Worm (Caenorhabditis elegans) whole organism, late embryonic: ENCODE measurements around the gene cyp-29A4.

Experiments used
- dmd-4 ChIP-seq: sonication (generic microtip); optimal IDR thresholded peaks from 2 replicates; lab custom pipeline; 2016; ENCODE audit warnings: borderline replicate concordance, missing genetic modification characterization, missing compliant biosample characterization
- lin-11 ChIP-seq: fragments of 200-800 bp; sonication (Bioruptor generic); optimal IDR thresholded peaks from 2 replicates; lab custom pipeline; 2018; ENCODE audit warnings: mild to moderate bottlenecking, missing genetic modification characterization, missing compliant biosample characterization
- pag-3 ChIP-seq: sonication (generic microtip); optimal IDR thresholded peaks from 2 replicates; lab custom pipeline; 2016; ENCODE audit warnings: missing compliant biosample characterization, missing genetic modification characterization, borderline replicate concordance

DNA sequence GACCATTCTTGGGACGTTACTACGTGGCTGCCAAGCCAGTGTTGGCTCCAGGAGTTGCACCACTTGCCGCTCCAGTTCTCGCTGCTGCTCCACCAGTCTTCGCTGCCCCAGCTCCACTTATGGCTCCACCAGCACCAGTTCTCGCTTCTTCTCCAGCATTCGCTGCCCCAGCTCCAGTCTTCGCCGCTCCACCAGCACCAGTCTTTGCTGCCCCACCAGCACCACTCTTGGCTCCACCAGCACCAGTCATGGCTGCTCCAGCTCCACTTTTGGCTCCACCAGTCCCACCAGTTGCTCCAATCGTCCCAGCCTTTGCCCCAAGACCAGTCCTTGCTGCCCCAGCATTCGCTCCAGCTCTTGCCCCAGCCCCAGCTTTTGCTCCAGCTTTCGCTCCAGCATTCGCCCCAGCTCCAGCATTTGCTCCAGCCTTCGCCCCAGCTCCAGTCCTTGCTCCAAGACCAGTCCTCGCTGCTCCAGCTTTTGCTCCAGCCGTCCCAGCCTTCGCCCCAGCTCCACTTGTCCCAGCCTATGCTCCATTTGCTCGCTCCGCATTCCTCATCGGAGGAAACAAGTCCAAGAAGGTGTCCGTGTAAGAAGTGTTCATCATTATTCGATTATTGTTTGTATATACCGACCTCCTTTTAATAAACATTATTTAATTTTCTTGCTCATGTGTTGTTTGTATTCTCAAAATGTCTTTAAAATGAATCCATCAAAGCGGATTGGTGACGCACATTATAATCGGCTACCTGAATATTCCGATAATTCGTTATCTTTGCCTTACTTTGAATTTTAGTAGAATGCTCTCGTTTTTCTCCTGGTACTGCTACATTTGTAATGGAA lies 28.7 kb upstream of the cyp-29A4 start, which contains the start of gene T06E4.7:
- TF ChIP-seq pag-3 (tag; lab: Kevin White, UChicago) (peak; percentile 38), dmd-4 (tag; lab: Kevin White, UChicago) (no peak), lin-11 (tag; lab: Kevin White, UChicago) (no peak)
